Worm (Caenorhabditis elegans): ENCODE results near the gene Y43F8B.25.

The Y43F8B.25 gene

DNA sequence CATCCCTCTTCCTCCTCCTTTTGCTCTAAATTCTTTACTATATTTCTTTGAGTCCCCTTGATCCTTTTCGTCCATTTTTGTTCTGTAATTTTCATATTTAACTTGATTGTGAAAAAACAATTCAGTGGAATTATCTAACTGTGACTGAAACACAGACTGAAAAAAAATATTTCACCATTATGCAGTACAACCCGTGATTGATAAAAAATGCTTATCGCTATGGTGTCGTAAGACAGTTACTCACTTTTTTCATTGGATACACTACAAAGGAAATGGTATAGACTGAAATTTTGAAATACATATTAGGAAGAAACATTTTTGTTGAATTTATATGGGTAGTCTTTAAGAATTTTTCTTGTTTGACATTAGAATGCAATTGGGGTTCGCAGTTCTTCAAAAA is 4.9 kb downstream of the Y43F8B.25 start, which contains the start of gene Y43F8B.23:
Gene Y43F8B.23 (minus strand): TSS at position 75 of the 400 bp plus-strand sequence.
- TF ChIP-seq T22C8.4 (GFP tag; IDR thresholded peaks at IDR 0.05): no peak
- TF ChIP-seq ztf-29 (GFP tag; IDR thresholded peaks at IDR 0.05): no peak

DNA sequence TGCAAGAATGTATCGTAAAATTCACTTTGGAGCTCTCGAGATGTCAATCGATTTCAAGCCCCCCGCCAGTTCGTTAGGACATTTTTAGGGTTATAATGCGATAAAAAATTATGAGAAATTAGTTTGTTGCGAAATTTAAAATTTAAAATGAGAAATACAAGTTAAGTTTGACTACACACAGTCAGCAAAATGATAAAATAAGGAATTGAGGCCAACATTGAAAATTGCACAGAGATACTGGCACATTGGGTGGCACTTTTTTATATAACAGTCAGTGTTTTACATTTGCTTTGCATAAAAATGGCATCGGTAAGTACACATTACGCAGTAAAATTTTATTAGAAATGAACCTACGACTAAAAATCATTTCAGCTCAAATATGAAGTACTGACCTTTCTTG is 5.4 kb downstream of the Y43F8B.25 start, which contains the start of gene Y43F8B.12:
Gene Y43F8B.12 (plus strand): TSS at position 301 of the 400 bp plus-strand sequence.
- TF ChIP-seq T22C8.4 (GFP tag; IDR thresholded peaks at IDR 0.05): no peak
- no peak for TF ChIP-seq ztf-29 (GFP tag; IDR thresholded peaks at IDR 0.05)
- no peak for TF ChIP-seq flt-1 (GFP tag; IDR thresholded peaks at IDR 0.05)
- TF ChIP-seq med-1 (GFP tag; optimal IDR thresholded peaks at IDR 0.05; ENCODE audit: insufficient read depth): no peak
- TF ChIP-seq tab-1 (GFP tag; IDR thresholded peaks at IDR 0.05): no peak
- TF ChIP-seq ztf-23 (GFP tag; IDR thresholded peaks at IDR 0.05): no peak
- no peak for TF ChIP-seq klf-2 (GFP tag; conservative IDR thresholded peaks at IDR 0.05)
- no peak for TF ChIP-seq cog-1 (tag; optimal IDR thresholded peaks at IDR 0.05)
- TF ChIP-seq ref-1 (GFP tag; conservative IDR thresholded peaks at IDR 0.05): no peak

DNA sequence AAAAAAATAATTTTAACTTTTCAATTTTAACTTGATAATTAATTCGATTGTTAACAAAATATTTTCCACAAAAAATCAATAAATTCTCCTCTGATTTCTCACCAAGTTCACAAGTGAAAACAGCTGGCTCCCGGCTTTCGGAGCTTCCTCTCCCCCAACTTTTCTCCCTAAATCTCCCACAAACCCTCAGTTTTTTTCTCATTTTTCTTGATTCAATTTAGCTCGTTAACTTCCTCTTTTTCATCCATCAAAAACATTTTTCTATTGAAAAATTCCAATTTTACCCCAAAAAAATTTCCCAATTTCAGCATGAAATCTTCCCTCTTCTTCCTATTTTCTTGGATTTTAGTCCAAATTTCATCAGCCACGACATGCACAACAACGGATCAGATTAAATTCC is 7.7 kb downstream of the Y43F8B.25 start, which contains the start of gene Y43F8B.11:
Gene Y43F8B.11 (plus strand): TSS at position 301 of the 400 bp plus-strand sequence.
- no peak for TF ChIP-seq klf-2 (GFP tag; conservative IDR thresholded peaks at IDR 0.05)
- no peak for TF ChIP-seq med-1 (GFP tag; optimal IDR thresholded peaks at IDR 0.05; ENCODE audit: insufficient read depth)
- TF ChIP-seq cog-1 (tag; optimal IDR thresholded peaks at IDR 0.05): no peak
- TF ChIP-seq ref-1 (GFP tag; conservative IDR thresholded peaks at IDR 0.05): no peak
- TF ChIP-seq ztf-29 (GFP tag; IDR thresholded peaks at IDR 0.05): no peak
- no peak for TF ChIP-seq flt-1 (GFP tag; IDR thresholded peaks at IDR 0.05)
- TF ChIP-seq ztf-23 (GFP tag; IDR thresholded peaks at IDR 0.05): no peak
- TF ChIP-seq T22C8.4 (GFP tag; IDR thresholded peaks at IDR 0.05): no peak
- TF ChIP-seq tab-1 (GFP tag; IDR thresholded peaks at IDR 0.05): no peak

DNA sequence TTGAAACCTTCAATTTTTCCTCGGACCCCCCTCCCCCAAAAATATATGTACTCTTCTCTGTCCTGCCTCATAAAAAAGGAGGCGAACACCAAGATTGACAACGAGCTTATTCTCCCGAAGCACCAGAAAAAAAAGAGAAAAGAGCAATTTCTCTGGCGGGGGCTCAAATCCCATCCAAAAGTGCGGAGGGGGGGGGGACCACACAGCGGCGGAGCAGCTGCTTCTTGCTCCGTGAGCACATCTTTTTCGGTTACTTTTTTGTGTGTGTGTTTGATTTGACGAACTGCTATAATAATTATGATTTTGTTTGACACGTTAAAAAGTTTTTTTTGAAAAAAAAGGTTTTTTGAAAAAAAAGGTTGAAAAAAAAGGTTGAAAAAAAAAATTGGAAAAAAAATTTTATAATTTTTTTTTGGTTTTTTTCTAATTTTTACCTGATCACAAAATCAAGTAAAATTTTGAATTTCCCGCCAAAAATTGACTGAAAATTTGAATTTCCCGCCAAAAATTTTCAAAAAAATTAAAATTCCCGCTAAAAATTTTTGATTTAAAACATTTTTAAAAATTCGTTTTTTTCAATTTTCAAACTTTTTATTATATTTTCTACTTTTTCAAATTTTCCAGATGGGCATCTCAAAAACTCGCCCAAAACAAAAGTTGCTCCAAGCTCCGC is 11.3 kb downstream of the Y43F8B.25 start, which contains the start of gene Y43F8B.10:
Gene Y43F8B.10 (plus strand): TSS at position 623 of the 673 bp plus-strand sequence.
- TF ChIP-seq ztf-29 (GFP tag; IDR thresholded peaks at IDR 0.05) (no peak), T22C8.4 (GFP tag; IDR thresholded peaks at IDR 0.05) (no peak), ref-1 (GFP tag; conservative IDR thresholded peaks at IDR 0.05) (no peak), flt-1 (GFP tag; IDR thresholded peaks at IDR 0.05) (no peak), tab-1 (GFP tag; IDR thresholded peaks at IDR 0.05) (no peak), ztf-23 (GFP tag; IDR thresholded peaks at IDR 0.05) (no peak), klf-2 (GFP tag; conservative IDR thresholded peaks at IDR 0.05) (no peak), cog-1 (tag; optimal IDR thresholded peaks at IDR 0.05) (no peak), med-1 (GFP tag; optimal IDR thresholded peaks at IDR 0.05; ENCODE audit: insufficient read depth) (no peak)

DNA sequence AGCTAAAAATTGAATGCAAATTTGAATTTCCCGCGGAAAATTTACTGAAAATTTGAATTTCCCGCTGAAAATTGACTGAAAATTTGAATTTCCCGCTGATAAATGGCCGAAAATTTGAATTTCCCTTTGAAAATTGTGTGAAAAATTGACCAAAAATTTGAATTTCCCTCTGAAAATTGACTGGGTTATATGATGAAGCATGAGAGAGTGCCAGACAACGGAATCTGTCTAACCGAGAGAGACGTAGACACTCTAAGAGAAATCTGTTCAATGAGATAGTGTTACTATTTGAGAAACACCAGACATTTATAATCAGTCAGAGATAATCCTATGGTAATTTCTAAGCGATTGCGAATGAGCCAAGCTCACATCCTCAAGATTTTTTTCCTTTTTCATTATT is 14.6 kb downstream of the Y43F8B.25 start:
- TF ChIP-seq tab-1 (GFP tag; IDR thresholded peaks at IDR 0.05) (no peak), cog-1 (tag; optimal IDR thresholded peaks at IDR 0.05) (no peak), med-1 (GFP tag; optimal IDR thresholded peaks at IDR 0.05; ENCODE audit: insufficient read depth) (no peak), flt-1 (GFP tag; IDR thresholded peaks at IDR 0.05) (no peak), klf-2 (GFP tag; conservative IDR thresholded peaks at IDR 0.05) (no peak), T22C8.4 (GFP tag; IDR thresholded peaks at IDR 0.05) (no peak), ztf-29 (GFP tag; IDR thresholded peaks at IDR 0.05) (no peak), ztf-23 (GFP tag; IDR thresholded peaks at IDR 0.05) (no peak), ref-1 (GFP tag; conservative IDR thresholded peaks at IDR 0.05) (no peak)

DNA sequence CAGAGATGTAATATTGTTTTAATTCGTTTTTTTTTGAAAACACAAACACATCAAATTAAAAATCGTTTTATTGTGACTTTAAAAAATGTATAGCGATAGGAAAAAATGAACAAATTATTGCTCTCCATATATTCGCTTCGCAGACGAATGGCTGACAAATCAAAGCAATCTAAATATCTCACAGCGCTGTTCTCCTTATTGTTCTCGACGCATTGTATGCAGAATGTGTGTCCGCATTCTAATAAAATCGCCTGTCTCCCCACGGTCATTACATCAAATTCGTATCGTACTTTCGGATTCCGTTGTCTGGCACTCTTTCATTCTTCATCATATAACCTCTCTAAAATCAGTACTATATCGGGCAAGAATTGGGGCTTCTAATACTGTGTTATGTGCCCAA is 15.1 kb downstream of the Y43F8B.25 start, which contains the start of gene Y43F8B.9:
Gene Y43F8B.9 (plus strand): TSS at position 301 of the 400 bp plus-strand sequence.
- TF ChIP-seq med-1 (GFP tag; optimal IDR thresholded peaks at IDR 0.05; ENCODE audit: insufficient read depth): no peak
- no peak for TF ChIP-seq klf-2 (GFP tag; conservative IDR thresholded peaks at IDR 0.05)
- TF ChIP-seq ztf-29 (GFP tag; IDR thresholded peaks at IDR 0.05): no peak
- TF ChIP-seq flt-1 (GFP tag; IDR thresholded peaks at IDR 0.05): no peak
- no peak for TF ChIP-seq ref-1 (GFP tag; conservative IDR thresholded peaks at IDR 0.05)
- TF ChIP-seq ztf-23 (GFP tag; IDR thresholded peaks at IDR 0.05): no peak
- no peak for TF ChIP-seq cog-1 (tag; optimal IDR thresholded peaks at IDR 0.05)
- TF ChIP-seq T22C8.4 (GFP tag; IDR thresholded peaks at IDR 0.05): no peak
- no peak for TF ChIP-seq tab-1 (GFP tag; IDR thresholded peaks at IDR 0.05)

DNA sequence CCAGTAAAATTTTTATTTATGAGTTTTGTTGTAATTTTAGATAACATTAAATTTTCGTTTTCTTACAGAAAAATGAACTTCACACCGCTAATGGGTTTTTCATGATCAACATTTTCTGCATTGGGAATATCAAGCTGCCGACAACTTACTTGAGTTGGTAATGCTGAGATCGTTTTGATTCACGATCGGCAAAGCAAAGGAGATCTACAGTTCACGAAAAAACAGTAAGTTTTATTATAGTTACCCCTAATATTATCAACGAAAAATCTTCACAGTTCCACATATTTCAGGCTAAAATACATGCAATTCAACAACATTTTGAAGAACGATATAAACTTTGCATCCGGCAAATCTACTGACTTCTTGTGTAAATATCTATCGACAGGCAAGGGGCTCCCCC is 19.8 kb downstream of the Y43F8B.25 start, which contains the start of gene Y43F8B.22:
Gene Y43F8B.22 (plus strand): TSS at position 301 of the 400 bp plus-strand sequence.
- TF ChIP-seq flt-1 (GFP tag; IDR thresholded peaks at IDR 0.05) (no peak), ref-1 (GFP tag; conservative IDR thresholded peaks at IDR 0.05) (no peak), ztf-23 (GFP tag; IDR thresholded peaks at IDR 0.05) (no peak), ztf-29 (GFP tag; IDR thresholded peaks at IDR 0.05) (no peak), cog-1 (tag; optimal IDR thresholded peaks at IDR 0.05) (no peak)

DNA sequence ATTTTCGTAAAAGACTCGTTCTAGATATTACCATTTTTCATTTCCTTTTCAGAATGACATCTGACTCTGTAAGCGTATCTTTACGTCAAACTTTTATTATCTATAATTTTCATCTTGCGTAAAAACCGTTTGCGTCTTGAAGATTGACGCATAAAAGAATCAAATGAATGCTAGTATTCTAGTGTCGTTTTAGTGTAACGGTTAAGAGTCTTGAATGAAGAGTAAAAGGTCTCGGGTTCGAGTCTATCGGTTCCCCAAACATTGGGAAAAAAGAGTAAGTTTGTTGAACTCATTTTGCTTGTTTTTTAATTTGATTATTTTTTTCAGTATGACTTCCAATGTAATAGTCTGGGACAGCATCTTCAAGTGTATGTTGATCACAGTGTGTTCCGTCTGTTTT is 21.8 kb downstream of the Y43F8B.25 start, which contains the start of gene Y43F8B.17:
Gene Y43F8B.17 (plus strand): TSS at position 215 of the 400 bp plus-strand sequence.
- TF ChIP-seq klf-2 (GFP tag; conservative IDR thresholded peaks at IDR 0.05) (no peak), flt-1 (GFP tag; IDR thresholded peaks at IDR 0.05) (no peak), ztf-23 (GFP tag; IDR thresholded peaks at IDR 0.05) (no peak)

DNA sequence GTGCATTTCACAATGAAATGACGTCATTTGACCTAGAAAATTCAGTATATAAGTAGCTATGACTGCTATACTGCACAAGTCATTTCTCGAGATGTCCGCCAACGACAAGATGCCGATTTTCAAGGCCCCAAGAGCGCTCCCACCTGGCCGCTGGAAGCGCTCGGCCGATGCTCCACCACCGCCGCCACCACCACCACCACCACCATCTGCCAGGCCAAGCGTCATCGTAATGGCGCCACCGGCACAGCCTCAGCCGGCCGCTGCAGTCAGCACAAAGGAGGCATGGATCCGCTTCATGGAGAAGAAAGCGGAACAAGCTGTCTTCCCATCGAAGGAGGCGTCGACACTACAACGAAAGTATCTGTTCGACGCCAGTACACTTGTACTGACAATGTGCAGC is 22.5 kb downstream of the Y43F8B.25 start, which contains the start of gene Y43F8B.28:
Gene Y43F8B.28 (plus strand): TSS at position 59 of the 400 bp plus-strand sequence.
- TF ChIP-seq flt-1 (GFP tag; IDR thresholded peaks at IDR 0.05) (no peak), ztf-23 (GFP tag; IDR thresholded peaks at IDR 0.05) (no peak), T22C8.4 (GFP tag; IDR thresholded peaks at IDR 0.05) (no peak), tab-1 (GFP tag; IDR thresholded peaks at IDR 0.05) (no peak), ztf-29 (GFP tag; IDR thresholded peaks at IDR 0.05) (no peak), klf-2 (GFP tag; conservative IDR thresholded peaks at IDR 0.05) (no peak), med-1 (GFP tag; optimal IDR thresholded peaks at IDR 0.05; ENCODE audit: insufficient read depth) (no peak), cog-1 (tag; optimal IDR thresholded peaks at IDR 0.05) (no peak), ref-1 (GFP tag; conservative IDR thresholded peaks at IDR 0.05) (no peak)

DNA sequence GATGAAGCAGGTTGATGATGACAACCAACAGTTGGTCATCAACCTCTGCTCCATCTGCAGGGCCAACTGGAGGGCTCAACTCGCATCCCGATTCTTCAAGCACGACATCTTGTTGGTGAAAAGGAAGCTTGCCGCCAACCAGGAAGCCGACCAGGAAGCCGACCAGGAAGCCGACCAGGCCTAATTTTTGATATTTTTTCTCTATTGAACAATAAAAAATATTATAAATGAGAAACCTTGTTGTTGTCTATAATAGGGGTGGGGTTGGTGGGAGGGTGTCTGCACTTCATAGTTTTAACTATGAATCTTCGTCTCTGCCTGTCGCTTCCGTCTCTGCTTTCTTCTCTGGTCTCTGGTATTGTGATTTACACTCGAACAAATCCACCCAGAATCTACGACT is 23.0 kb downstream of the Y43F8B.25 start, which contains the start of gene Y43F8B.18:
Gene Y43F8B.18 (plus strand): TSS at position 301 of the 400 bp plus-strand sequence.
- TF ChIP-seq T22C8.4 (GFP tag; IDR thresholded peaks at IDR 0.05): no peak
- no peak for TF ChIP-seq klf-2 (GFP tag; conservative IDR thresholded peaks at IDR 0.05)
- no peak for TF ChIP-seq ztf-23 (GFP tag; IDR thresholded peaks at IDR 0.05)
- no peak for TF ChIP-seq ztf-29 (GFP tag; IDR thresholded peaks at IDR 0.05)
- no peak for TF ChIP-seq tab-1 (GFP tag; IDR thresholded peaks at IDR 0.05)
- no peak for TF ChIP-seq flt-1 (GFP tag; IDR thresholded peaks at IDR 0.05)
- TF ChIP-seq ref-1 (GFP tag; conservative IDR thresholded peaks at IDR 0.05): no peak
- TF ChIP-seq cog-1 (tag; optimal IDR thresholded peaks at IDR 0.05): no peak
- no peak for TF ChIP-seq med-1 (GFP tag; optimal IDR thresholded peaks at IDR 0.05; ENCODE audit: insufficient read depth)

All from whole organism, midembryonic.